Worm (Caenorhabditis elegans) whole organism, L2 larva: ENCODE data around the gene C08E8.9.

Experiments used
- C34F6.9 ChIP-seq: fragments of 150-350 bp; optimal IDR thresholded peaks from 2 replicates; lab custom pipeline; 2014; ENCODE audit warnings: missing biosample characterization, missing genetic modification characterization
- F13H6.1 ChIP-seq: sonication (generic microtip); optimal IDR thresholded peaks from 2 replicates; lab custom pipeline; 2016; ENCODE audit warnings: missing genetic modification characterization, missing compliant biosample characterization
- R02D3.7 ChIP-seq: fragments of 150-350 bp; optimal IDR thresholded peaks from 2 replicates; lab custom pipeline; 2014; ENCODE audit warnings: missing biosample characterization, missing genetic modification characterization
- Y55F3AM.14 ChIP-seq: fragments of 200-800 bp; sonication (Bioruptor generic); optimal IDR thresholded peaks from 2 replicates; lab custom pipeline; 2018; ENCODE audit warnings: mild to moderate bottlenecking, missing genetic modification characterization, missing compliant biosample characterization
- ZK546.5 ChIP-seq: sonication (generic microtip); optimal IDR thresholded peaks from 2 replicates; lab custom pipeline; 2017; ENCODE audit warnings: missing biosample characterization, missing genetic modification characterization
- aly-2 ChIP-seq: fragments of 150-350 bp; optimal IDR thresholded peaks from 2 replicates; lab custom pipeline; 2014; ENCODE audit warnings: missing biosample characterization, missing genetic modification characterization
- ama-1 ChIP-seq: fragments of 150-350 bp; optimal IDR thresholded peaks from 2 replicates; lab custom pipeline; 2018; ENCODE audit warnings: inconsistent platforms
- blmp-1 ChIP-seq: sonication (generic microtip); optimal IDR thresholded peaks from 2 replicates; lab custom pipeline; 2017; ENCODE audit warnings: missing genetic modification characterization, mild to moderate bottlenecking, missing compliant biosample characterization, antibody characterized with exemption, moderate library complexity; ENCODE audit not compliant: insufficient read depth
- ceh-82 ChIP-seq: fragments of 150-350 bp; optimal IDR thresholded peaks from 2 replicates; lab custom pipeline; 2014; ENCODE audit warnings: missing biosample characterization, missing genetic modification characterization
- dmd-4 ChIP-seq: sonication (generic microtip); optimal IDR thresholded peaks from 2 replicates; lab custom pipeline; 2017; ENCODE audit warnings: missing biosample characterization, missing genetic modification characterization
- egl-27 ChIP-seq: sonication (generic microtip); optimal IDR thresholded peaks from 3 replicates; lab custom pipeline; 2017; ENCODE audit warnings: missing biosample characterization, missing genetic modification reagents, missing genetic modification characterization
- elt-3 ChIP-seq: sonication (generic microtip); optimal IDR thresholded peaks from 2 replicates; lab custom pipeline; 2017; ENCODE audit warnings: missing biosample characterization, missing genetic modification characterization
- fos-1 ChIP-seq: fragments of 150-350 bp; optimal IDR thresholded peaks from 2 replicates; lab custom pipeline; 2014; ENCODE audit warnings: missing biosample characterization, missing genetic modification characterization
- lin-11 ChIP-seq: fragments of 150-350 bp; sonication (generic microtip); optimal IDR thresholded peaks from 2 replicates; lab custom pipeline; 2014; ENCODE audit warnings: missing biosample characterization, missing genetic modification characterization, inconsistent platforms, mixed read lengths
- lin-13 ChIP-seq: fragments of 150-350 bp; optimal IDR thresholded peaks from 2 replicates; lab custom pipeline; 2014; ENCODE audit warnings: missing biosample characterization, missing genetic modification reagents, missing genetic modification characterization
- lin-39 ChIP-seq: fragments of 150-350 bp; optimal IDR thresholded peaks from 2 replicates; lab custom pipeline; 2014; ENCODE audit warnings: missing biosample characterization, missing genetic modification reagents, missing genetic modification characterization
- mab-5 ChIP-seq: fragments of 150-350 bp; optimal IDR thresholded peaks from 2 replicates; lab custom pipeline; 2014; ENCODE audit warnings: missing biosample characterization, missing genetic modification characterization
- mdl-1 ChIP-seq, 2 experiments: fragments of 150-350 bp in 1 of 2; sonication (generic microtip) in 1 of 2; optimal IDR thresholded peaks; 2 replicates each; lab custom pipeline; 2017; ENCODE audit warnings: missing biosample characterization in 2 of 2, missing genetic modification characterization in 2 of 2
- nhr-10 ChIP-seq: sonication (generic microtip); optimal IDR thresholded peaks from 2 replicates; lab custom pipeline; 2017; ENCODE audit warnings: missing biosample characterization, missing genetic modification characterization
- nhr-11 ChIP-seq: fragments of 150-350 bp; optimal IDR thresholded peaks from 2 replicates; lab custom pipeline; 2014; ENCODE audit warnings: missing biosample characterization, missing genetic modification characterization
- nhr-12 ChIP-seq: fragments of 150-350 bp; optimal IDR thresholded peaks from 2 replicates; lab custom pipeline; 2014; ENCODE audit warnings: missing biosample characterization, missing genetic modification characterization
- nhr-129 ChIP-seq: fragments of 150-350 bp; optimal IDR thresholded peaks from 2 replicates; lab custom pipeline; 2014; ENCODE audit warnings: missing biosample characterization, missing genetic modification characterization
- nhr-21 ChIP-seq: fragments of 150-350 bp; optimal IDR thresholded peaks from 2 replicates; lab custom pipeline; 2014; ENCODE audit warnings: missing biosample characterization, missing genetic modification characterization
- nhr-23 ChIP-seq: fragments of 150-350 bp; optimal IDR thresholded peaks from 2 replicates; lab custom pipeline; 2014; ENCODE audit warnings: missing biosample characterization, missing genetic modification reagents, missing genetic modification characterization
- nhr-25 ChIP-seq: fragments of 150-350 bp; sonication (generic microtip); optimal IDR thresholded peaks from 3 replicates; lab custom pipeline; 2014; ENCODE audit warnings: missing biosample characterization, missing genetic modification characterization
- nhr-77 ChIP-seq: fragments of 150-350 bp; optimal IDR thresholded peaks from 2 replicates; lab custom pipeline; 2014; ENCODE audit warnings: missing biosample characterization, missing genetic modification characterization
- peb-1 ChIP-seq: fragments of 150-350 bp; optimal IDR thresholded peaks from 2 replicates; lab custom pipeline; 2014; ENCODE audit warnings: missing biosample characterization, missing genetic modification characterization
- sem-4 ChIP-seq: fragments of 150-350 bp; optimal IDR thresholded peaks from 2 replicates; lab custom pipeline; 2014; ENCODE audit warnings: missing biosample characterization, missing genetic modification reagents, missing genetic modification characterization
- sma-3 ChIP-seq: sonication (generic microtip); optimal IDR thresholded peaks from 2 replicates; lab custom pipeline; 2016; ENCODE audit warnings: missing genetic modification reagents, missing genetic modification characterization, missing compliant biosample characterization
- sma-9 ChIP-seq, 2 experiments: fragments of 150-350 bp in 1 of 2; sonication (generic microtip) in 1 of 2; optimal IDR thresholded peaks; 2 replicates each; lab custom pipeline; 2014 to 2016; ENCODE audit warnings: missing genetic modification characterization in 2 of 2, mild to moderate bottlenecking in 1 of 2, missing biosample characterization in 1 of 2, missing compliant biosample characterization in 1 of 2, missing genetic modification reagents in 1 of 2, moderate library complexity in 1 of 2
- snpc-4 ChIP-seq: fragments of 150-350 bp; optimal IDR thresholded peaks from 2 replicates; lab custom pipeline; 2014; ENCODE audit warnings: missing biosample characterization, missing genetic modification characterization
- unc-39 ChIP-seq: fragments of 150-350 bp; optimal IDR thresholded peaks from 2 replicates; lab custom pipeline; 2014; ENCODE audit warnings: missing biosample characterization, missing genetic modification characterization
- unc-55 ChIP-seq: fragments of 150-350 bp; sonication (generic microtip); optimal IDR thresholded peaks from 3 replicates; lab custom pipeline; 2014; ENCODE audit warnings: missing biosample characterization, missing genetic modification reagents, missing genetic modification characterization
- unc-62 ChIP-seq: fragments of 150-350 bp; optimal IDR thresholded peaks from 2 replicates; lab custom pipeline; 2014; ENCODE audit warnings: missing biosample characterization, missing genetic modification reagents, missing genetic modification characterization
- ztf-1 ChIP-seq: fragments of 200-800 bp; sonication (Bioruptor generic); conservative IDR thresholded peaks from 2 replicates; pipeline ENCODE4 v1.3.6; 2022; ENCODE audit warnings: missing genetic modification characterization, missing compliant biosample characterization
- ztf-11 ChIP-seq: sonication (generic microtip); optimal IDR thresholded peaks from 2 replicates; lab custom pipeline; 2017; ENCODE audit warnings: missing biosample characterization, missing genetic modification characterization

The C08E8.9 gene

ce11 chrV:18346080-18346479, 18.6 kb upstream of the C08E8.9 start (continued):
- TF ChIP-seq lin-39 = no peak

DNA sequence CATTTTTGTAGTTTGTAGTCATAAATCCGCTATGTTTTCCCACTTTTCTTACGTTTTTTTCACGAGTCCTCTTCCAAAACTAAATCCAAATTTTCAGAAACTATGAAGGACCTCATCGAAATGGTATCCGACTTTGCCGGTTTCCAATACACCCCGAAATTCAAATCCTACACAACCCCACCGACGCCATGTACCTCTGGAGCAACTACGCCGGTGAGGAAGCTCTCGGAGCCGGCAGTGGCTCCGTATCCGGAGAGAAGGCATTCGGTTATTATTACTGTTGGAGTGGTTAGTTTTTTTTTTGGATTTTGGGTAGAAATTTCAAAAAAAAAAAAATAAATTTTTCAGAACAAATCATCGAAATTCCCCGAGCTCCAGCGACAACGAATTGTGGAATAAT, 14.6 kb upstream of the C08E8.9 start, which contains the start of gene C08E8.3:
TSS of gene C08E8.3 (plus strand) at position 84 of the 400 bp plus-strand sequence.
- TF ChIP-seq sem-4 = no peak
- no peak for TF ChIP-seq ztf-1 (GFP tag; lab: Robert Waterston, UW)
- no peak for TF ChIP-seq nhr-12 (tag; lab: Kevin White, UChicago)
- no peak for TF ChIP-seq sma-9 (GFP tag; optimal IDR thresholded peaks at IDR 0.05; lab: Kevin White, UChicago)
- no peak for TF ChIP-seq sma-9 (tag; optimal IDR thresholded peaks at IDR 0.05; lab: Kevin White, UChicago)
- no peak for TF ChIP-seq ZK546.5 (tag; lab: Kevin White, UChicago)
- no peak for TF ChIP-seq C34F6.9 (tag; lab: Kevin White, UChicago)
- no peak for TF ChIP-seq unc-55 (GFP tag; lab: Kevin White, UChicago)
- TF ChIP-seq, all 48 proteins: peak for 0

ce11 chrV:18350721-18351120, 13.9 kb upstream of the C08E8.9 start, which contains the start of gene C08E8.11:
Gene C08E8.11, plus strand, starts transcription at chrV:18351021.
- no peak for TF ChIP-seq ztf-1 (GFP tag; lab: Robert Waterston, UW)
- TF ChIP-seq unc-62 (GFP tag; lab: Kevin White, UChicago) = no peak
- no peak for TF ChIP-seq lin-13 (GFP tag; lab: Kevin White, UChicago)
- TF ChIP-seq sma-3 = no peak
- TF ChIP-seq unc-39 (tag; lab: Kevin White, UChicago) = no peak
- no peak for TF ChIP-seq snpc-4 (tag; lab: Kevin White, UChicago)
- TF ChIP-seq sem-4 = no peak
- TF ChIP-seq mab-5 (tag; lab: Kevin White, UChicago) = no peak
- no peak for TF ChIP-seq lin-11 (tag; lab: Kevin White, UChicago)
- no peak for TF ChIP-seq ztf-11 (tag; lab: Kevin White, UChicago)
- TF ChIP-seq F13H6.1 (tag; lab: Kevin White, UChicago) = no peak

- no peak for TF ChIP-seq nhr-10 (tag; lab: Kevin White, UChicago)
- no peak for TF ChIP-seq ZK546.5 (tag; lab: Kevin White, UChicago)
- no peak for TF ChIP-seq egl-27 (tag; lab: Kevin White, UChicago)
- TF ChIP-seq ceh-82 (tag; lab: Kevin White, UChicago) = no peak
- TF ChIP-seq lin-13 (GFP tag; lab: Kevin White, UChicago) = no peak
- TF ChIP-seq nhr-129 (tag; lab: Kevin White, UChicago) = no peak
- no peak for TF ChIP-seq fos-1
- no peak for TF ChIP-seq nhr-23 (tag; lab: Kevin White, UChicago)
- TF ChIP-seq nhr-77 (tag; lab: Kevin White, UChicago) = no peak
- TF ChIP-seq snpc-4 (tag; lab: Kevin White, UChicago) = no peak
- TF ChIP-seq ztf-1 (GFP tag; lab: Robert Waterston, UW) = no peak
- TF ChIP-seq unc-39 (tag; lab: Kevin White, UChicago) = no peak
- no peak for TF ChIP-seq unc-62 (GFP tag; lab: Kevin White, UChicago)
- TF ChIP-seq blmp-1 (tag; lab: Kevin White, UChicago) = no peak
These were observed 10.4 kb upstream of the C08E8.9 start for ce11 chrV:18354299-18354698.

DNA sequence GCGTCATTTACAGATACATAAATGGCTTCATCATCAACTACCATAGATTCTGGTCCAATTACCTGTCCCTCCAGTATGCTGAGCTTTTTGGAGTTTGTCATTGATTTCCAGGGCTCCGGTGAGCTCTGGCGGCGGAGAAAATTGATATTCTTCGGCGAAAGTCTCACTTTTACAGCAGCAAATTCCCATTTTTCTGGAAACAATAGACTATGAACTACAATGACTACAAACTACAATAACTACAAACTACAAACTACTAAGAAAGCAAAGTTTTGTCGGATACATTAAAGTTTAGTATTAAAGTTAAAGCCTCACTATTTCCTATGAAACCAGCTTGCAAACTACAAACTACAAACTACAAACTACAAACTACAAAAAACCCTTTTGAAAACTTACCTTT, 8.9 kb upstream of the C08E8.9 start, which contains the start of gene C08E8.2:
TSS of gene C08E8.2 (minus strand) at position 101 of the 400 bp plus-strand sequence.
- no peak for TF ChIP-seq nhr-10 (tag; lab: Kevin White, UChicago)
- no peak for TF ChIP-seq dmd-4 (tag; lab: Kevin White, UChicago)
- TF ChIP-seq elt-3 (tag; lab: Kevin White, UChicago) = no peak
- TF ChIP-seq blmp-1 (tag; lab: Kevin White, UChicago) = no peak
- TF ChIP-seq ztf-1 (GFP tag; lab: Robert Waterston, UW) = no peak
- no peak for TF ChIP-seq nhr-11 (tag; lab: Kevin White, UChicago)
- TF ChIP-seq mdl-1 (tag; optimal IDR thresholded peaks at IDR 0.05; lab: Kevin White, UChicago) = no peak
- TF ChIP-seq Y55F3AM.14 = no peak

DNA sequence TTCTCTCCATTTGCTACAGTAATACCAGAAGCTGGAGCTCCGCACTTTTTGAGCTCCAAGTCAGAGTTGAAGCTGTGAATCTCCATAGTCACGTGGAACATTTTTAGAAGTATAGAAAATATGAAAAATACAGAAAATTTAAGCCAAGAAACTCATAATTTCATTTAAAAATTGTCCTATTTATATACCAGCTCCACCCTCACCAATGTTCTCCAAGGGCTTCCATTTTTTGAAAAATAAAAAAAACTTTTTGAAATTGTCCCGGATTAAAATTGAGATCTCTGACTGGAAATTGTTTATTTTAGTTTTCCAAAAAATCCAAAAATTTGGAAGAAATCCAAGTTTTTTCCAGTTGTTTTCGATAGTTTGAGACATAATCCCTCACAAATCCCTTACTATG, 4.8 kb upstream of the C08E8.9 start, which contains the start of gene C08E8.5:
TSS of gene C08E8.5 (minus strand) at position 101 of the 400 bp plus-strand sequence.
- no peak for TF ChIP-seq dmd-4 (tag; lab: Kevin White, UChicago)
- no peak for TF ChIP-seq nhr-25 (tag; lab: Kevin White, UChicago)
- no peak for TF ChIP-seq unc-55 (GFP tag; lab: Kevin White, UChicago)
- no peak for TF ChIP-seq peb-1 (tag; lab: Kevin White, UChicago)
- no peak for TF ChIP-seq R02D3.7 (tag; lab: Kevin White, UChicago)
- TF ChIP-seq nhr-21 = no peak
- TF ChIP-seq egl-27 (tag; lab: Kevin White, UChicago) = no peak
- TF ChIP-seq nhr-77 (tag; lab: Kevin White, UChicago) = no peak
- no peak for TF ChIP-seq fos-1
- TF ChIP-seq sma-9 (GFP tag; optimal IDR thresholded peaks at IDR 0.05; lab: Kevin White, UChicago) = no peak
- no peak for TF ChIP-seq sma-9 (tag; optimal IDR thresholded peaks at IDR 0.05; lab: Kevin White, UChicago)
- TF ChIP-seq aly-2 (tag; lab: Kevin White, UChicago) = no peak
- TF ChIP-seq unc-62 (GFP tag; lab: Kevin White, UChicago) = no peak
- no peak for TF ChIP-seq lin-13 (GFP tag; lab: Kevin White, UChicago)
- TF ChIP-seq F13H6.1 (tag; lab: Kevin White, UChicago) = no peak
- no peak for TF ChIP-seq elt-3 (tag; lab: Kevin White, UChicago)
- TF ChIP-seq ama-1 (lab: Kevin White, UChicago) = no peak
